Fruit fly (Drosophila melanogaster) whole organism, embryonic: ENCODE measurements around the gene CG43630.
A peak's percentile ranks its signal among the peaks of the same experiment; 100 is the strongest.

Experiments
- C15 ChIP-seq: fragments of 200-800 bp; sonication (Bioruptor generic); IDR thresholded peaks from 3 replicates; pipeline ENCODE4 v1.3.6; 2022; ENCODE audit warnings: missing biosample characterization, missing genetic modification characterization
- CG12155 ChIP-seq: fragments of 200-800 bp; sonication (Bioruptor generic); optimal IDR thresholded peaks from 3 replicates; lab custom pipeline; 2016; ENCODE audit warnings: missing biosample characterization, missing genetic modification characterization
- CG12659 ChIP-seq: fragments of 200-800 bp; sonication (Bioruptor generic); optimal IDR thresholded peaks from 3 replicates; lab custom pipeline; 2017; ENCODE audit warnings: mild to moderate bottlenecking, missing biosample characterization, missing genetic modification reagents, missing genetic modification characterization
- CG13894 ChIP-seq: fragments of 200-800 bp; sonication (Bioruptor generic); optimal IDR thresholded peaks from 3 replicates; lab custom pipeline; 2018; ENCODE audit warnings: missing biosample characterization, mild to moderate bottlenecking, missing genetic modification characterization, moderate library complexity
- CG14965 ChIP-seq: fragments of 200-800 bp; sonication (Bioruptor generic); optimal IDR thresholded peaks from 2 replicates; lab custom pipeline; 2016; ENCODE audit warnings: missing biosample characterization, missing genetic modification characterization, borderline replicate concordance
- CG15269 ChIP-seq: fragments of 200-800 bp; sonication (Bioruptor generic); optimal IDR thresholded peaks from 2 replicates; lab custom pipeline; 2018; ENCODE audit warnings: missing biosample characterization, mild to moderate bottlenecking, missing genetic modification characterization, moderate library complexity
- CG17568 ChIP-seq: fragments of 200-800 bp; sonication (Bioruptor generic); optimal IDR thresholded peaks from 2 replicates; lab custom pipeline; 2018; ENCODE audit warnings: missing biosample characterization, mild to moderate bottlenecking, missing genetic modification characterization, moderate library complexity
- CG1792 ChIP-seq: fragments of 200-800 bp; sonication (Bioruptor generic); optimal IDR thresholded peaks from 2 replicates; lab custom pipeline; 2016; ENCODE audit warnings: missing biosample characterization, missing genetic modification characterization
- CG18619 ChIP-seq: fragments of 200-800 bp; sonication (Bioruptor generic); optimal IDR thresholded peaks from 3 replicates; lab custom pipeline; 2017; ENCODE audit warnings: missing biosample characterization, mild to moderate bottlenecking, missing genetic modification characterization
- CG2678 ChIP-seq: fragments of 200-800 bp; sonication (Bioruptor generic); optimal IDR thresholded peaks from 3 replicates; lab custom pipeline; 2019; ENCODE audit warnings: missing biosample characterization, mild to moderate bottlenecking, missing genetic modification characterization, moderate library complexity
- CG30431 ChIP-seq: fragments of 200-800 bp; sonication (Bioruptor generic); optimal IDR thresholded peaks from 2 replicates; lab custom pipeline; 2017; ENCODE audit warnings: missing biosample characterization, missing genetic modification characterization
- CG3065 ChIP-seq: fragments of 200-800 bp; sonication (Bioruptor generic); optimal IDR thresholded peaks from 2 replicates; lab custom pipeline; 2016; ENCODE audit warnings: missing biosample characterization, missing genetic modification characterization
- CG31365 ChIP-seq: fragments of 200-800 bp; sonication (Bioruptor generic); optimal IDR thresholded peaks from 2 replicates; lab custom pipeline; 2018; ENCODE audit warnings: missing biosample characterization, mild to moderate bottlenecking, missing genetic modification characterization
- CG32772 ChIP-seq: fragments of 200-800 bp; sonication (Bioruptor generic); IDR thresholded peaks from 2 replicates; pipeline ENCODE4 v1.3.6; 2022; ENCODE audit warnings: missing biosample characterization, missing genetic modification characterization
- CG3281 ChIP-seq: fragments of 200-800 bp; sonication (Bioruptor generic); optimal IDR thresholded peaks from 3 replicates; lab custom pipeline; 2017; ENCODE audit warnings: missing biosample characterization, mild to moderate bottlenecking, missing genetic modification characterization
- CG33557 ChIP-seq: fragments of 200-800 bp; sonication (Bioruptor generic); optimal IDR thresholded peaks from 2 replicates; lab custom pipeline; 2019; ENCODE audit warnings: missing biosample characterization, mild to moderate bottlenecking, missing genetic modification characterization, moderate library complexity
- CG4617 ChIP-seq: fragments of 200-800 bp; sonication (Bioruptor generic); optimal IDR thresholded peaks from 3 replicates; lab custom pipeline; 2016; ENCODE audit warnings: missing biosample characterization, missing genetic modification characterization, borderline replicate concordance
- CG6272 ChIP-seq: fragments of 200-800 bp; sonication (Bioruptor generic); IDR thresholded peaks from 2 replicates; pipeline ENCODE4 v1.3.6; 2022; ENCODE audit warnings: missing biosample characterization, missing genetic modification characterization
- CG6765 ChIP-seq: fragments of 200-800 bp; sonication (Bioruptor generic); optimal IDR thresholded peaks from 3 replicates; lab custom pipeline; 2017; ENCODE audit warnings: missing biosample characterization, mild to moderate bottlenecking, missing genetic modification characterization
- CG8281 ChIP-seq: fragments of 200-800 bp; sonication (Bioruptor generic); optimal IDR thresholded peaks from 2 replicates; lab custom pipeline; 2018; ENCODE audit warnings: missing biosample characterization, mild to moderate bottlenecking, missing genetic modification characterization, moderate library complexity
- CG8290 ChIP-seq, 3 experiments: fragments of 200-800 bp; sonication (Bioruptor generic); optimal IDR thresholded peaks; 2 replicates each; lab custom pipeline; 2016 to 2019; ENCODE audit warnings: missing biosample characterization in 3 of 3, missing genetic modification characterization in 3 of 3, mild to moderate bottlenecking in 2 of 3, moderate library complexity in 1 of 3
- Doc3 ChIP-seq: fragments of 200-800 bp; sonication (Bioruptor generic); IDR thresholded peaks from 3 replicates; pipeline ENCODE4 v1.3.6; 2022; ENCODE audit warnings: missing biosample characterization, missing genetic modification characterization; ENCODE audit not compliant: partially characterized antibody
- Fer1 ChIP-seq: fragments of 200-800 bp; sonication (Bioruptor generic); optimal IDR thresholded peaks from 2 replicates; lab custom pipeline; 2017; ENCODE audit warnings: missing biosample characterization, mild to moderate bottlenecking, missing genetic modification characterization
- Fer3 ChIP-seq: fragments of 200-800 bp; sonication (Bioruptor generic); optimal IDR thresholded peaks from 2 replicates; lab custom pipeline; 2018; ENCODE audit warnings: missing biosample characterization, mild to moderate bottlenecking, missing genetic modification characterization, moderate library complexity
- H2.0 ChIP-seq: fragments of 200-800 bp; sonication (Bioruptor generic); IDR thresholded peaks from 2 replicates; pipeline ENCODE4 v1.3.6; 2022; ENCODE audit warnings: missing biosample characterization, missing genetic modification characterization
- HLH3B ChIP-seq: fragments of 200-800 bp; sonication (Bioruptor generic); IDR thresholded peaks from 2 replicates; pipeline ENCODE4 v1.3.6; 2022; ENCODE audit warnings: missing biosample characterization, missing genetic modification characterization
- Meics ChIP-seq: fragments of 200-800 bp; sonication (Bioruptor generic); optimal IDR thresholded peaks from 2 replicates; lab custom pipeline; 2017; ENCODE audit warnings: missing biosample characterization, mild to moderate bottlenecking, missing genetic modification characterization
- Oaz ChIP-seq: fragments of 200-800 bp; sonication (Bioruptor generic); IDR thresholded peaks from 2 replicates; pipeline ENCODE4 v1.3.6; 2022; ENCODE audit warnings: missing biosample characterization, missing genetic modification characterization
- Opbp ChIP-seq: fragments of 200-800 bp; sonication (Bioruptor generic); IDR thresholded peaks from 3 replicates; pipeline ENCODE4 v1.3.6; 2022; ENCODE audit warnings: missing biosample characterization, missing genetic modification characterization; ENCODE audit not compliant: partially characterized antibody
- Pdp1 ChIP-seq, 2 experiments: fragments of 200-800 bp; sonication (Bioruptor generic); optimal IDR thresholded peaks; 3 replicates each; lab custom pipeline; 2016; ENCODE audit warnings: missing biosample characterization in 2 of 2, missing genetic modification characterization in 2 of 2, mild to moderate bottlenecking in 1 of 2, moderate library complexity in 1 of 2
- Rfx ChIP-seq: fragments of 200-800 bp; sonication (Bioruptor generic); IDR thresholded peaks from 2 replicates; pipeline ENCODE4 v1.3.6; 2022; ENCODE audit warnings: missing biosample characterization, missing genetic modification characterization
- Taf1 ChIP-seq: fragments of 200-800 bp; sonication (Bioruptor generic); IDR thresholded peaks from 2 replicates; pipeline ENCODE4 v1.3.6; 2022; ENCODE audit warnings: missing biosample characterization, missing genetic modification characterization
- Usf ChIP-seq: fragments of 200-800 bp; sonication (Bioruptor generic); optimal IDR thresholded peaks from 2 replicates; lab custom pipeline; 2017; ENCODE audit warnings: missing genotype, missing biosample characterization, missing genetic modification characterization
- ase ChIP-seq: fragments of 200-800 bp; sonication (Bioruptor generic); IDR thresholded peaks from 3 replicates; pipeline ENCODE4 v1.3.6; 2022; ENCODE audit warnings: missing biosample characterization, missing genetic modification characterization
- caup ChIP-seq: fragments of 200-800 bp; sonication (Bioruptor generic); optimal IDR thresholded peaks from 3 replicates; lab custom pipeline; 2017; ENCODE audit warnings: missing biosample characterization, mild to moderate bottlenecking, missing genetic modification characterization, moderate library complexity; ENCODE audit not compliant: severe bottlenecking
- cwo ChIP-seq: fragments of 200-800 bp; sonication (Bioruptor generic); optimal IDR thresholded peaks from 3 replicates; lab custom pipeline; 2017; ENCODE audit warnings: missing biosample characterization, missing genetic modification characterization, mild to moderate bottlenecking, moderate library complexity, missing genetic modification reagents
- emc ChIP-seq: fragments of 200-800 bp; sonication (Bioruptor generic); optimal IDR thresholded peaks from 2 replicates; lab custom pipeline; 2016; ENCODE audit warnings: missing biosample characterization, missing genetic modification characterization
- exex ChIP-seq: fragments of 200-800 bp; sonication (Bioruptor generic); optimal IDR thresholded peaks from 4 replicates; lab custom pipeline; 2018; ENCODE audit warnings: missing biosample characterization, mild to moderate bottlenecking, missing genetic modification characterization, moderate library complexity
- fd3F ChIP-seq: fragments of 200-800 bp; sonication (Bioruptor generic); optimal IDR thresholded peaks from 2 replicates; lab custom pipeline; 2018; ENCODE audit warnings: missing biosample characterization, mild to moderate bottlenecking, missing genetic modification characterization, moderate library complexity
- ftz-f1 ChIP-seq: fragments of 200-800 bp; sonication (Bioruptor generic); optimal IDR thresholded peaks from 2 replicates; lab custom pipeline; 2016; ENCODE audit warnings: missing biosample characterization, missing genetic modification characterization
- gfzf ChIP-seq: fragments of 200-800 bp; sonication (Bioruptor generic); optimal IDR thresholded peaks from 2 replicates; lab custom pipeline; 2016; ENCODE audit warnings: missing biosample characterization, mild to moderate bottlenecking, missing genetic modification characterization, moderate library complexity
- gro ChIP-seq: fragments of 200-800 bp; sonication (Bioruptor generic); optimal IDR thresholded peaks from 2 replicates; lab custom pipeline; 2016; ENCODE audit warnings: missing biosample characterization, missing genetic modification characterization
- jing ChIP-seq: fragments of 200-800 bp; sonication (Bioruptor generic); optimal IDR thresholded peaks from 2 replicates; lab custom pipeline; 2018; ENCODE audit warnings: missing biosample characterization, mild to moderate bottlenecking, missing genetic modification characterization
- mirr ChIP-seq: fragments of 200-800 bp; sonication (Bioruptor generic); optimal IDR thresholded peaks from 3 replicates; lab custom pipeline; 2018; ENCODE audit warnings: missing biosample characterization, mild to moderate bottlenecking, missing genetic modification characterization
- otp ChIP-seq: fragments of 200-800 bp; sonication (Bioruptor generic); IDR thresholded peaks from 3 replicates; pipeline ENCODE4, ENCODE4 v1.3.6; 2022; ENCODE audit warnings: missing biosample characterization, missing genetic modification characterization
- pzg ChIP-seq: fragments of 200-800 bp; sonication (Bioruptor generic); optimal IDR thresholded peaks from 3 replicates; lab custom pipeline; 2018; ENCODE audit warnings: missing biosample characterization, mild to moderate bottlenecking, missing genetic modification characterization, moderate library complexity
- run ChIP-seq: fragments of 200-800 bp; sonication (Bioruptor generic); optimal IDR thresholded peaks from 3 replicates; lab custom pipeline; 2018; ENCODE audit warnings: missing biosample characterization, mild to moderate bottlenecking, missing genetic modification characterization
- schlank ChIP-seq: fragments of 200-800 bp; sonication (Bioruptor generic); optimal IDR thresholded peaks from 2 replicates; lab custom pipeline; 2018; ENCODE audit warnings: missing biosample characterization, mild to moderate bottlenecking, missing genetic modification characterization
- sd ChIP-seq: fragments of 200-800 bp; sonication (Bioruptor generic); optimal IDR thresholded peaks from 3 replicates; lab custom pipeline; 2018; ENCODE audit warnings: missing biosample characterization, mild to moderate bottlenecking, missing genetic modification characterization, moderate library complexity
- sug ChIP-seq: fragments of 200-800 bp; optimal IDR thresholded peaks from 2 replicates; lab custom pipeline; 2019; ENCODE audit warnings: missing biosample characterization, mild to moderate bottlenecking, missing genetic modification characterization, moderate library complexity

The CG43630 gene

DNA sequence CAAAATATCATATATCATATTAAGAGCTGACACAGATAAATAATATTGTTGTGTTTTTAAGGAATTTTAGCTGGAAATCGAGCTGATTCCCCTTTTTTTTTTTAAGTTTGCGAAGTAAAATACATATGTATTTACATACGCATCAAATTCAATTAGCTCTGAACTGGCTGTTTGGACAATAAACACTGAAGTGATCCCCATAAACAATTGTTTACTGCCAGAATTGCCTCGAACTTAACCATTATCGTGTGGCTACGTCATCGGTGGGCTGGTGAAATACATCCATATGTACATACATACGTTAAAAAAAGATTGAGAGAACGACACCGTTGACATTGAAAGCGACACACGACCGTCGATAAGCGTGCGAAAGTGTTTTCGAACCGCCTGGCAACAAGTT lies 40.2 kb upstream of the CG43630 start (continued):
- TF ChIP-seq CG32772 (GFP tag; lab: Robert Waterston, UW), result no peak
- TF ChIP-seq otp (GFP tag; lab: Robert Waterston, UW), result no peak
- TF ChIP-seq Opbp (GFP tag; lab: Robert Waterston, UW), result no peak
- no peak for TF ChIP-seq gfzf
- peak; percentile 84 for TF ChIP-seq mirr (GFP tag; lab: Kevin White, UChicago)
- no peak for TF ChIP-seq gro (GFP tag; lab: Kevin White, UChicago)
- TF ChIP-seq CG1792 (GFP tag; lab: Kevin White, UChicago), result no peak
- no peak for TF ChIP-seq run (tag; lab: Kevin White, UChicago)
- TF ChIP-seq Usf, result no peak
- TF ChIP-seq CG17568 (GFP tag; lab: Kevin White, UChicago), result no peak
- peak; percentile 23; the same call in 1 of the 2 replicates for TF ChIP-seq Rfx
- TF ChIP-seq sd, result peak; percentile 22
- no peak for TF ChIP-seq jing
- no peak for TF ChIP-seq CG8290 (GFP tag; optimal IDR thresholded peaks at IDR 0.05; lab: Kevin White, UChicago)
- peak in 1 of 2 experiments; percentile 55 for TF ChIP-seq CG8290 (tag; optimal IDR thresholded peaks at IDR 0.05; lab: Kevin White, UChicago)
- TF ChIP-seq CG15269, result peak; percentile 36
- no peak for TF ChIP-seq emc (GFP tag; lab: Kevin White, UChicago)
- 0 out of 2 replicates have a peak, but pooled peaks have one; percentile 27 for TF ChIP-seq Taf1
- TF ChIP-seq CG6765 (GFP tag; lab: Kevin White, UChicago), result peak; percentile 57
- no peak for TF ChIP-seq CG4617 (GFP tag; lab: Kevin White, UChicago)
- TF ChIP-seq schlank (tag; lab: Kevin White, UChicago), result peak; percentile 16
- no peak for TF ChIP-seq ase
- TF ChIP-seq Pdp1 (GFP tag; optimal IDR thresholded peaks at IDR 0.05; lab: Kevin White, UChicago), result no peak
- peak; percentile 35 for TF ChIP-seq caup (GFP tag; lab: Kevin White, UChicago)
- no peak for TF ChIP-seq CG18619 (GFP tag; lab: Kevin White, UChicago)
- TF ChIP-seq CG13894, result peak; percentile 19
- TF ChIP-seq CG30431 (GFP tag; lab: Kevin White, UChicago), result no peak
- TF ChIP-seq ftz-f1 (GFP tag; lab: Kevin White, UChicago), result no peak
- TF ChIP-seq Meics (GFP tag; lab: Kevin White, UChicago), result peak; percentile 7
- no peak for TF ChIP-seq pzg (GFP tag; lab: Kevin White, UChicago)
- peak; percentile 16 for TF ChIP-seq CG3281
- TF ChIP-seq Oaz (GFP tag; lab: Robert Waterston, UW), result no peak
- TF ChIP-seq C15 (GFP tag; lab: Robert Waterston, UW), result no peak
- no peak for TF ChIP-seq CG31365 (tag; lab: Kevin White, UChicago)
- TF ChIP-seq HLH3B, result no peak
- no peak for TF ChIP-seq H2.0 (GFP tag; lab: Robert Waterston, UW)
- TF ChIP-seq CG14965, result no peak
- TF ChIP-seq CG2678 (tag; lab: Kevin White, UChicago), result peak; percentile 55
- no peak for TF ChIP-seq CG12155 (GFP tag; lab: Kevin White, UChicago)
- TF ChIP-seq fd3F (GFP tag; lab: Kevin White, UChicago), result peak; percentile 14
- TF ChIP-seq CG3065 (GFP tag; lab: Kevin White, UChicago), result no peak
- peak; percentile 25 for TF ChIP-seq CG8281 (tag; lab: Kevin White, UChicago)
- peak; percentile 7 for TF ChIP-seq CG12659 (GFP tag; lab: Kevin White, UChicago)
- peak; percentile 25 for TF ChIP-seq Fer1 (GFP tag; lab: Kevin White, UChicago)
- no peak for TF ChIP-seq CG33557 (GFP tag; lab: Kevin White, UChicago)
- TF ChIP-seq exex (tag; lab: Kevin White, UChicago), result peak; percentile 84
- no peak for TF ChIP-seq CG6272 (GFP tag; lab: Robert Waterston, UW)
- no peak for TF ChIP-seq Doc3 (GFP tag; lab: Robert Waterston, UW)
- peak; percentile 43 for TF ChIP-seq sug
- peak; percentile 40 for TF ChIP-seq Fer3
- no peak for TF ChIP-seq cwo
